Fruit fly (Drosophila melanogaster): Measurements from ENCODE around the gene CG14323.
A peak's percentile ranks its signal among the peaks of the same experiment; 100 is the strongest.

CG14323 gene

DNA sequence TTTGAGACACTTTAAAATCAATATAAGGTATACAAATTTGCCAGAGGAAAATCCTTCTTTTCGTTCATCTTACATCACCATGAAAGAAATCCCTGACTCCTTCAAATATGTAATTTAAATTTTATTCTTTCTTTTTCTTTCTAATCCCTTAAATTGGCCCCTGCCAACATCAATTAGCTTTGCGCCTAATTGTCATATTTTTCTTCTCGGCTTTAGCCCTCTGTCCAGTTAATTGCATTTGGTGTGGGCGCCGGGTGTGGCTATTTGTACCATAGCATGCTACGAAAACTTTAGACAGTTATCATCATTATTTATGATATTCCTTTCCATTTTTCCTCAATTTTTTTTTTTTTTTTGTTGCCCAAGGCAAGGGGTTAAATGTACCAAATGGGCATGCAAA is 8.5 kb upstream of the CG14323 start, which contains the start of gene CG43175:
Gene CG43175 (plus strand): TSS at position 301 of the 400 bp plus-strand sequence.
- TF ChIP-seq CG17359 (tag; optimal IDR thresholded peaks at IDR 0.05) (no peak), Kr (GFP tag; optimal IDR thresholded peaks at IDR 0.05) (no peak)

DNA sequence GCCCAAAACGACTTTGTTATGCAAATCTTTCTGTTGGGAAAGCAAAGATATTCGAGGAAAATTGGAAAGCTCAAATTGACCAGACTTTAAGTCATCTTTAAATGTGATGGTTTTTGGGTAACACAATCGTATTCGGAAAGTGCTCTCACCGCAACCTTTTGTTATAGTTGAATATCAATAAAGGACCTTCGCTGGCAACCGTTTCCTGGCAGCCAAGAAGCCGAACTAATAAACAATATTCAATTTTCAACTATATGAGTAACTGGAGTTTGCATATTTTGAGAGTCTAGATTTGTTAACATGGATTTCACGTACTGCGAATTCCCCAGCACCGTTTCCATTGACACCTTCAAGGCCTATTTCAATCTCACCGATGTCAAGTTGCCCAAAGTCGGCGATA is 4.9 kb upstream of the CG14323 start, which contains the start of gene CG14325:
Gene CG14325 (plus strand): TSS at position 301 of the 400 bp plus-strand sequence.
- TF ChIP-seq CG9817 (tag; optimal IDR thresholded peaks at IDR 0.05): no peak
- no peak for TF ChIP-seq Kr (GFP tag; optimal IDR thresholded peaks at IDR 0.05)
- TF ChIP-seq CG11085 (GFP tag; IDR thresholded peaks at IDR 0.05): no peak
- no peak for TF ChIP-seq CG15514 (GFP tag; optimal IDR thresholded peaks at IDR 0.05)
- no peak for TF ChIP-seq CG17359 (tag; optimal IDR thresholded peaks at IDR 0.05)
- TF ChIP-seq Sin3A (optimal IDR thresholded peaks at IDR 0.05): no peak
- TF ChIP-seq C15 (GFP tag; IDR thresholded peaks at IDR 0.05): no peak
- no peak for TF ChIP-seq CG9215 (GFP tag; IDR thresholded peaks at IDR 0.05)
- no peak for TF ChIP-seq CG15011 (GFP tag; optimal IDR thresholded peaks at IDR 0.05)
- no peak for TF ChIP-seq pb (GFP tag; optimal IDR thresholded peaks at IDR 0.05)
- no peak for TF ChIP-seq CG8089 (GFP tag; optimal IDR thresholded peaks at IDR 0.05)
- no peak for TF ChIP-seq en (GFP tag; optimal IDR thresholded peaks at IDR 0.05)
- no peak for TF ChIP-seq chm (GFP tag; IDR thresholded peaks at IDR 0.05)
- TF ChIP-seq wor (GFP tag; IDR thresholded peaks at IDR 0.05): no peak

DNA sequence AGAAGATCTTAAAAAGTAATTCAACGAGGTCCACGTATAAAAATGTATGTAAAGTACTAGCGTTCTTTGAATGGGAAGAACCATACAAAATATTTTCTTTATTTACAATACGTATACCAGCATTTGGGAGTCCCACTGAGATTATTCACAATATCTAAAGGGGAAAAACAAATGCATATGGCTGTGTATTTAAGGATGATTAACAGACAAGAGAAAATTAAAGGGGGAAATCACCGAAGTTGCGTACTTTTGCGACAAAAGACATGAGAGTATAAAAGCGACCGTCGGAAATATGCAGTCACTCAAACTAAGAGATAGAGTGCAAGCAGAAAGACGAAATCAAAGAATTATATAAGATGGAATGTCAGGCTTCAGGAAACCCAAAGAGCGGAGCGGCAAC is 3.1 kb upstream of the CG14323 start, which contains the start of gene AttD:
Gene AttD (plus strand): TSS at position 301 of the 400 bp plus-strand sequence.
- TF ChIP-seq Dref (GFP tag; IDR thresholded peaks at IDR 0.05) (no peak), Drgx (GFP tag; IDR thresholded peaks at IDR 0.05) (no peak), sr (GFP tag; IDR thresholded peaks at IDR 0.05) (no peak), HLH4C (GFP tag; IDR thresholded peaks at IDR 0.05; ENCODE audit: partially characterized antibody) (no peak), CG4707 (GFP tag; optimal IDR thresholded peaks at IDR 0.05) (no peak), inv (GFP tag; IDR thresholded peaks at IDR 0.05; ENCODE audit: partially characterized antibody) (no peak), peb (GFP tag; IDR thresholded peaks at IDR 0.05) (no peak)

DNA sequence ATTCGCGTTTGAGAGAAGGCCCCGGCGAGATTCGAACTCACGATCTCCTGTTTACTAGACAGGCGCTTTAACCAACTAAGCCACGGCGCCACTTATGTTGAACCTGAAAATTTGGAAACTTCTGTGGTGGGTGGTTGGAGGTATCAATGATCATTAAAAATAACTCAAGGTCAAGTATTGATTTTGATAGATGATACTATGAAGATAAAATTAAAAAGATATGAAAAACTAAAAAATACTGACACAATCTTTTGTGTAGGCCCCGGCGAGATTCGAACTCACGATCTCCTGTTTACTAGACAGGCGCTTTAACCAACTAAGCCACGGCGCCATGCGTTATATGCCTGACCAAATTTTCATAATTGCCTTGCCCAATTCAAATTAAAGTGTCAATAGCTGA is 2.6 kb upstream of the CG14323 start:
- TF ChIP-seq HLH4C (GFP tag; IDR thresholded peaks at IDR 0.05; ENCODE audit: partially characterized antibody): peak; percentile 71; the same call in 2 of the 3 replicates
- no peak for TF ChIP-seq Ssrp (tag; optimal IDR thresholded peaks at IDR 0.05)
- TF ChIP-seq CG2712 (tag; optimal IDR thresholded peaks at IDR 0.05): no peak
- no peak for TF ChIP-seq lbe (GFP tag; optimal IDR thresholded peaks at IDR 0.05)
- TF ChIP-seq CG34224 (GFP tag; IDR thresholded peaks at IDR 0.05; ENCODE audit: partially characterized antibody): peak; percentile 29; the same call in 2 of the 3 replicates
- TF ChIP-seq CG31388 (GFP tag; optimal IDR thresholded peaks at IDR 0.05): no peak
- no peak for TF ChIP-seq gsb (GFP tag; IDR thresholded peaks at IDR 0.05)
- TF ChIP-seq CG4424 (GFP tag; optimal IDR thresholded peaks at IDR 0.05): no peak
- no peak for TF ChIP-seq kni (GFP tag; optimal IDR thresholded peaks at IDR 0.05)
- TF ChIP-seq CG6791 (GFP tag; IDR thresholded peaks at IDR 0.05; ENCODE audit: partially characterized antibody): peak; percentile 87
- no peak for TF ChIP-seq trem (tag; optimal IDR thresholded peaks at IDR 0.05)
- peak; percentile 81 for TF ChIP-seq amos (GFP tag; IDR thresholded peaks at IDR 0.05; ENCODE audit: partially characterized antibody)
- peak; percentile 83 for TF ChIP-seq Bgb (GFP tag; IDR thresholded peaks at IDR 0.05; ENCODE audit: partially characterized antibody)
- TF ChIP-seq gfzf (GFP tag; optimal IDR thresholded peaks at IDR 0.05): no peak
- TF ChIP-seq mld (GFP tag; IDR thresholded peaks at IDR 0.05; ENCODE audit: partially characterized antibody): peak; percentile 81
- TF ChIP-seq grn (GFP tag; optimal IDR thresholded peaks at IDR 0.05): peak; percentile 91
- TF ChIP-seq nerfin-2 (GFP tag; IDR thresholded peaks at IDR 0.05; ENCODE audit: partially characterized antibody): peak; percentile 82
- TF ChIP-seq bbx (GFP tag; IDR thresholded peaks at IDR 0.05; ENCODE audit: partially characterized antibody): peak; percentile 85
- no peak for TF ChIP-seq CG2678 (tag; optimal IDR thresholded peaks at IDR 0.05)
- peak; percentile 79 for TF ChIP-seq tna (GFP tag; IDR thresholded peaks at IDR 0.05; ENCODE audit: partially characterized antibody)
- peak; percentile 79 for TF ChIP-seq CG34376 (GFP tag; optimal IDR thresholded peaks at IDR 0.05)
- TF ChIP-seq ato (GFP tag; IDR thresholded peaks at IDR 0.05; ENCODE audit: partially characterized antibody): peak; percentile 66; the same call in 1 of the 2 replicates
- TF ChIP-seq CG7963 (GFP tag; IDR thresholded peaks at IDR 0.05; ENCODE audit: partially characterized antibody): peak; percentile 71
- no peak for TF ChIP-seq sens-2 (GFP tag; IDR thresholded peaks at IDR 0.05)
- no peak for TF ChIP-seq CG4820 (GFP tag; optimal IDR thresholded peaks at IDR 0.05)

Data from whole organism, embryonic.